Worm (Caenorhabditis elegans) whole organism, early embryonic: ENCODE data around the gene rgs-4.

Experiments
- F13C5.2 ChIP-seq: sonication (generic microtip); optimal IDR thresholded peaks from 2 replicates; lab custom pipeline; 2017; ENCODE audit warnings: mild to moderate bottlenecking, missing genetic modification characterization, inconsistent platforms, missing compliant biosample characterization
- aly-1 ChIP-seq: sonication (generic microtip); optimal IDR thresholded peaks from 2 replicates; lab custom pipeline; 2016; ENCODE audit warnings: missing genetic modification characterization, missing compliant biosample characterization
- ama-1 ChIP-seq: fragments of 150-350 bp; optimal IDR thresholded peaks from 2 replicates; lab custom pipeline; 2014
- ceh-36 ChIP-seq: sonication (generic microtip); optimal IDR thresholded peaks from 2 replicates; lab custom pipeline; 2016; ENCODE audit warnings: missing genetic modification characterization, inconsistent platforms, missing compliant biosample characterization
- ets-7 ChIP-seq: sonication (generic microtip); optimal IDR thresholded peaks from 2 replicates; lab custom pipeline; 2016; ENCODE audit warnings: missing genotype, missing genetic modification characterization, missing compliant biosample characterization
- flt-1 ChIP-seq: fragments of 200-800 bp; sonication (Bioruptor generic); IDR thresholded peaks from 2 replicates; pipeline ENCODE4 v1.3.6; 2022; ENCODE audit warnings: missing genetic modification characterization, missing compliant biosample characterization
- hmg-4 ChIP-seq: fragments of 200-800 bp; sonication (Bioruptor generic); optimal IDR thresholded peaks from 2 replicates; lab custom pipeline; 2018; ENCODE audit warnings: mild to moderate bottlenecking, missing genetic modification characterization, missing compliant biosample characterization
- scrt-1 ChIP-seq: fragments of 200-800 bp; sonication (Bioruptor generic); IDR thresholded peaks from 2 replicates; pipeline ENCODE4 v1.3.6; 2022; ENCODE audit warnings: missing genetic modification characterization, missing compliant biosample characterization
- sea-1 ChIP-seq: fragments of 200-800 bp; sonication (Bioruptor generic); conservative IDR thresholded peaks from 2 replicates; pipeline ENCODE4 v1.3.6; 2022; ENCODE audit warnings: missing genetic modification characterization, missing compliant biosample characterization
- tbx-37 ChIP-seq: fragments of 200-800 bp; sonication (Bioruptor generic); conservative IDR thresholded peaks from 2 replicates; pipeline ENCODE4 v1.3.6; 2022; ENCODE audit warnings: missing genetic modification reagents, missing genetic modification characterization, missing compliant biosample characterization
- tra-4 ChIP-seq: sonication (generic microtip); optimal IDR thresholded peaks from 2 replicates; lab custom pipeline; 2017; ENCODE audit warnings: missing genetic modification characterization, missing compliant biosample characterization

- TF ChIP-seq ama-1 (lab: Kevin White, UChicago) (no peak), ceh-36 (no peak), flt-1 (GFP tag; lab: Robert Waterston, UW) (no peak), sea-1 (no peak), hmg-4 (no peak), ets-7 (tag; lab: Kevin White, UChicago) (no peak), tbx-37 (no peak), aly-1 (tag; lab: Kevin White, UChicago) (no peak), tra-4 (tag; lab: Kevin White, UChicago) (no peak), scrt-1 (no peak), F13C5.2 (no peak)
Observed at ce11 chrII:12634749-12635318, 19.7 kb upstream of the rgs-4 start, which contains the start of gene Y38E10A.17.
